Worm (Caenorhabditis elegans) whole organism, L4 larva: Measurements from ENCODE around the gene K12H6.5.

ENCODE experiments used
- R02D3.7 ChIP-seq: fragments of 150-350 bp; sonication (generic microtip); optimal IDR thresholded peaks from 3 replicates; lab custom pipeline; 2014; ENCODE audit warnings: missing biosample characterization, missing genetic modification characterization
- ceh-20 ChIP-seq: fragments of 200-800 bp; sonication (Bioruptor generic); IDR thresholded peaks from 2 replicates; pipeline ENCODE4 v1.3.6; 2022; ENCODE audit warnings: missing genetic modification reagents, missing genetic modification characterization, missing compliant biosample characterization
- lin-15B ChIP-seq: fragments of 150-350 bp; sonication (generic microtip); optimal IDR thresholded peaks from 3 replicates; lab custom pipeline; 2014; ENCODE audit warnings: missing biosample characterization, missing genetic modification characterization
- mep-1 ChIP-seq: fragments of 150-350 bp; sonication (generic microtip); optimal IDR thresholded peaks from 3 replicates; lab custom pipeline; 2014; ENCODE audit warnings: missing biosample characterization, missing genetic modification characterization
- nhr-25 ChIP-seq: sonication (generic microtip); optimal IDR thresholded peaks from 2 replicates; lab custom pipeline; 2017; ENCODE audit warnings: missing genetic modification characterization, mild to moderate bottlenecking, missing compliant biosample characterization, antibody characterized with exemption, moderate library complexity, borderline replicate concordance; ENCODE audit not compliant: insufficient read depth
- zfp-3 ChIP-seq: fragments of 200-800 bp; sonication (Bioruptor generic); conservative IDR thresholded peaks from 2 replicates; pipeline ENCODE4 v1.3.6; 2022; ENCODE audit warnings: missing genetic modification reagents, missing genetic modification characterization, missing compliant biosample characterization

DNA sequence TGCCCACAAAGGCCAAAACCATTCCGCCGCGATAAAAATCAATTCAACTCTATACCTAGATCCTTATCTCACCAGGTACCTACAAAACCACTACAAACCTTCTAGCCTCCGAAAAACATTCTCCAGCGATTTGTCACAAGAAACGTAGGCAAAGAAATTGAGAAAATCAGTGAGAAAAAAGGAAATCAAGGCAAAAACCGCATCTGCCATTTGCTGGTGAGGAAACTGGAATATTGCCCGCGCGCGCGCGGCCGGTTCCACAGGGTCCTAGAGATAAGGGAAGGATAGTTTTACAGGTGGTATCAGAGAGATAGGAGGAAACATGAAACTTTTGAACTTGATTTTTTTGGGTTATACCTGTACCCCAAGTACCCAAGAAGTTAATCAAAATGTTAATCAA is 31.6 kb upstream of the K12H6.5 start:
- no peak for TF ChIP-seq mep-1 (tag; lab: Kevin White, UChicago)
- no peak for TF ChIP-seq nhr-25 (tag; lab: Kevin White, UChicago)
- TF ChIP-seq ceh-20 (GFP tag; lab: Robert Waterston, UW) = no peak
- TF ChIP-seq R02D3.7 (tag; lab: Kevin White, UChicago) = no peak
- TF ChIP-seq lin-15B = no peak
- no peak for TF ChIP-seq zfp-3 (GFP tag; lab: Robert Waterston, UW)
